Fruit fly (Drosophila melanogaster) whole organism, embryonic: ENCODE measurements around the gene SKIP.

ENCODE experiments used
- Ada2b ChIP-seq: fragments of 200-800 bp; sonication (Bioruptor generic); IDR thresholded peaks from 2 replicates; pipeline ENCODE4 v1.3.6; 2022; ENCODE audit warnings: missing biosample characterization, missing genetic modification characterization
- Antp ChIP-seq: fragments of 200-800 bp; sonication (Bioruptor generic); optimal IDR thresholded peaks from 3 replicates; lab custom pipeline; 2016; ENCODE audit warnings: missing biosample characterization, missing genetic modification characterization
- Asciz ChIP-seq: fragments of 200-800 bp; sonication (Bioruptor generic); optimal IDR thresholded peaks from 2 replicates; lab custom pipeline; 2017; ENCODE audit warnings: missing biosample characterization, mild to moderate bottlenecking, missing genetic modification characterization, missing genetic modification reagents
- Atf-2 ChIP-seq: fragments of 200-800 bp; sonication (Bioruptor generic); optimal IDR thresholded peaks from 2 replicates; lab custom pipeline; 2016; ENCODE audit warnings: missing biosample characterization, missing genetic modification characterization
- Blimp-1 ChIP-seq: fragments of 200-800 bp; sonication (Bioruptor generic); optimal IDR thresholded peaks from 3 replicates; lab custom pipeline; 2018; ENCODE audit warnings: missing biosample characterization, missing genetic modification characterization, mild to moderate bottlenecking, moderate library complexity, missing genetic modification reagents
- CG10274 ChIP-seq: fragments of 200-800 bp; sonication (Bioruptor generic); optimal IDR thresholded peaks from 3 replicates; lab custom pipeline; 2017; ENCODE audit warnings: missing biosample characterization, mild to moderate bottlenecking, missing genetic modification characterization
- CG11085 ChIP-seq: fragments of 200-800 bp; sonication (Bioruptor generic); IDR thresholded peaks from 2 replicates; pipeline ENCODE4 v1.3.6; 2022; ENCODE audit warnings: missing biosample characterization, missing genetic modification characterization
- CG1233 ChIP-seq: fragments of 200-800 bp; sonication (Bioruptor generic); optimal IDR thresholded peaks from 4 replicates; lab custom pipeline; 2018; ENCODE audit warnings: missing biosample characterization, mild to moderate bottlenecking, missing genetic modification characterization
- CG12942 ChIP-seq: fragments of 200-800 bp; sonication (Bioruptor generic); optimal IDR thresholded peaks from 3 replicates; lab custom pipeline; 2016; ENCODE audit warnings: missing biosample characterization, missing genetic modification characterization
- CG13424 ChIP-seq: fragments of 200-800 bp; sonication (Bioruptor generic); optimal IDR thresholded peaks from 2 replicates; lab custom pipeline; 2019; ENCODE audit warnings: missing biosample characterization, mild to moderate bottlenecking, missing genetic modification characterization, moderate library complexity
- CG13775 ChIP-seq: fragments of 200-800 bp; sonication (Bioruptor generic); optimal IDR thresholded peaks from 3 replicates; lab custom pipeline; 2017; ENCODE audit warnings: missing biosample characterization, mild to moderate bottlenecking, missing genetic modification characterization
- CG13894 ChIP-seq: fragments of 200-800 bp; sonication (Bioruptor generic); optimal IDR thresholded peaks from 3 replicates; lab custom pipeline; 2018; ENCODE audit warnings: missing biosample characterization, mild to moderate bottlenecking, missing genetic modification characterization, moderate library complexity
- CG14441 ChIP-seq: fragments of 200-800 bp; sonication (Bioruptor generic); IDR thresholded peaks from 2 replicates; pipeline ENCODE4 v1.3.6; 2022; ENCODE audit warnings: missing biosample characterization, missing genetic modification characterization
- CG15269 ChIP-seq: fragments of 200-800 bp; sonication (Bioruptor generic); optimal IDR thresholded peaks from 2 replicates; lab custom pipeline; 2018; ENCODE audit warnings: missing biosample characterization, mild to moderate bottlenecking, missing genetic modification characterization, moderate library complexity
- CG1603 ChIP-seq: fragments of 200-800 bp; sonication (Bioruptor generic); optimal IDR thresholded peaks from 2 replicates; lab custom pipeline; 2019; ENCODE audit warnings: missing biosample characterization, mild to moderate bottlenecking, missing genetic modification characterization, moderate library complexity
- CG16815 ChIP-seq: fragments of 200-800 bp; sonication (Bioruptor generic); optimal IDR thresholded peaks from 3 replicates; lab custom pipeline; 2017; ENCODE audit warnings: missing biosample characterization, mild to moderate bottlenecking, missing genetic modification characterization
- CG17361 ChIP-seq: fragments of 200-800 bp; sonication (Bioruptor generic); IDR thresholded peaks from 3 replicates; pipeline ENCODE4 v1.3.6; 2022; ENCODE audit warnings: missing biosample characterization, missing genetic modification characterization
- CG18764 ChIP-seq: fragments of 200-800 bp; sonication (Bioruptor generic); optimal IDR thresholded peaks from 3 replicates; lab custom pipeline; 2016; ENCODE audit warnings: missing biosample characterization, missing genetic modification characterization
- CG31388 ChIP-seq: fragments of 200-800 bp; sonication (Bioruptor generic); optimal IDR thresholded peaks from 2 replicates; lab custom pipeline; 2016; ENCODE audit warnings: missing biosample characterization, missing genetic modification characterization
- CG33557 ChIP-seq: fragments of 200-800 bp; sonication (Bioruptor generic); optimal IDR thresholded peaks from 2 replicates; lab custom pipeline; 2019; ENCODE audit warnings: missing biosample characterization, mild to moderate bottlenecking, missing genetic modification characterization, moderate library complexity
- CG6272 ChIP-seq: fragments of 200-800 bp; sonication (Bioruptor generic); IDR thresholded peaks from 2 replicates; pipeline ENCODE4 v1.3.6; 2022; ENCODE audit warnings: missing biosample characterization, missing genetic modification characterization
- CG9215 ChIP-seq: fragments of 200-800 bp; sonication (Bioruptor generic); IDR thresholded peaks from 2 replicates; pipeline ENCODE4 v1.3.6; 2022; ENCODE audit warnings: missing biosample characterization, missing genetic modification characterization
- CoRest ChIP-seq: fragments of 200-800 bp; sonication (Bioruptor generic); optimal IDR thresholded peaks from 3 replicates; lab custom pipeline; 2018; ENCODE audit warnings: missing biosample characterization, mild to moderate bottlenecking, missing genetic modification characterization, moderate library complexity
- GATAe ChIP-seq: fragments of 200-800 bp; sonication (Bioruptor generic); conservative IDR thresholded peaks from 2 replicates; pipeline ENCODE4 v1.3.6; 2022; ENCODE audit warnings: missing biosample characterization, missing genetic modification characterization
- H2.0 ChIP-seq: fragments of 200-800 bp; sonication (Bioruptor generic); IDR thresholded peaks from 2 replicates; pipeline ENCODE4 v1.3.6; 2022; ENCODE audit warnings: missing biosample characterization, missing genetic modification characterization
- HLH3B ChIP-seq: fragments of 200-800 bp; sonication (Bioruptor generic); IDR thresholded peaks from 2 replicates; pipeline ENCODE4 v1.3.6; 2022; ENCODE audit warnings: missing biosample characterization, missing genetic modification characterization
- Lpt ChIP-seq: fragments of >200 bp; optimal IDR thresholded peaks from 2 replicates; lab custom pipeline; 2018; ENCODE audit warnings: missing biosample characterization, missing genetic modification characterization
- Oli ChIP-seq: fragments of 200-800 bp; sonication (Bioruptor generic); optimal IDR thresholded peaks from 2 replicates; lab custom pipeline; 2018; ENCODE audit warnings: missing biosample characterization, mild to moderate bottlenecking, missing genetic modification characterization, moderate library complexity
- Ptx1 ChIP-seq: fragments of 200-800 bp; sonication (Bioruptor generic); IDR thresholded peaks from 2 replicates; pipeline ENCODE4 v1.3.6; 2022; ENCODE audit warnings: missing biosample characterization, missing genetic modification characterization
- Rx ChIP-seq: fragments of 200-800 bp; sonication (Bioruptor generic); IDR thresholded peaks from 2 replicates; pipeline ENCODE4 v1.3.6; 2022; ENCODE audit warnings: missing biosample characterization, missing genetic modification characterization
- Sox100B ChIP-seq: fragments of 200-800 bp; sonication (Bioruptor generic); optimal IDR thresholded peaks from 3 replicates; lab custom pipeline; 2018; ENCODE audit warnings: missing biosample characterization, mild to moderate bottlenecking, missing genetic modification characterization
- bab2 ChIP-seq: fragments of 200-800 bp; sonication (Bioruptor generic); optimal IDR thresholded peaks from 2 replicates; lab custom pipeline; 2016; ENCODE audit warnings: missing biosample characterization, missing genetic modification characterization
- caup ChIP-seq: fragments of 200-800 bp; sonication (Bioruptor generic); optimal IDR thresholded peaks from 3 replicates; lab custom pipeline; 2017; ENCODE audit warnings: missing biosample characterization, mild to moderate bottlenecking, missing genetic modification characterization, moderate library complexity; ENCODE audit not compliant: severe bottlenecking
- dysf ChIP-seq: fragments of 200-800 bp; sonication (Bioruptor generic); IDR thresholded peaks from 3 replicates; pipeline ENCODE4 v1.3.6; 2022; ENCODE audit warnings: missing biosample characterization, missing genetic modification characterization
- esg ChIP-seq: fragments of 200-800 bp; sonication (Bioruptor generic); conservative IDR thresholded peaks from 2 replicates; pipeline ENCODE4 v1.3.6; 2022; ENCODE audit warnings: missing biosample characterization, missing genetic modification characterization
- ftz-f1 ChIP-seq: fragments of 200-800 bp; sonication (Bioruptor generic); optimal IDR thresholded peaks from 2 replicates; lab custom pipeline; 2016; ENCODE audit warnings: missing biosample characterization, missing genetic modification characterization
- gem ChIP-seq: fragments of 200-800 bp; sonication (Bioruptor generic); optimal IDR thresholded peaks from 2 replicates; lab custom pipeline; 2019; ENCODE audit warnings: missing biosample characterization, mild to moderate bottlenecking, missing genetic modification characterization, moderate library complexity
- hkb ChIP-seq, 2 experiments: fragments of 200-800 bp in 1 of 2; fragments of >200 bp in 1 of 2; sonication (Bioruptor generic) in 1 of 2; IDR thresholded peaks in 1 of 2; optimal IDR thresholded peaks in 1 of 2; 2 replicates each; pipeline versions ENCODE4 v1.3.6 to Lab custom; 2017 to 2022; ENCODE audit warnings: missing biosample characterization in 1 of 2, missing genetic modification characterization in 1 of 2
- nau ChIP-seq: fragments of 200-800 bp; sonication (Bioruptor generic); optimal IDR thresholded peaks from 3 replicates; lab custom pipeline; 2017; ENCODE audit warnings: missing biosample characterization, mild to moderate bottlenecking, missing genetic modification characterization, missing genetic modification reagents
- onecut ChIP-seq: fragments of 200-800 bp; sonication (Bioruptor generic); IDR thresholded peaks from 2 replicates; pipeline ENCODE4 v1.3.6; 2022; ENCODE audit warnings: missing biosample characterization, missing genetic modification characterization
- p53 ChIP-seq: fragments of 200-800 bp; sonication (Bioruptor generic); optimal IDR thresholded peaks from 2 replicates; lab custom pipeline; 2016; ENCODE audit warnings: missing biosample characterization, missing genetic modification characterization
- ranshi ChIP-seq: fragments of 200-800 bp; sonication (Bioruptor generic); IDR thresholded peaks from 2 replicates; pipeline ENCODE4 v1.3.6; 2022; ENCODE audit warnings: missing biosample characterization, missing genetic modification characterization
- schlank ChIP-seq: fragments of 200-800 bp; sonication (Bioruptor generic); optimal IDR thresholded peaks from 2 replicates; lab custom pipeline; 2018; ENCODE audit warnings: missing biosample characterization, mild to moderate bottlenecking, missing genetic modification characterization
- stc ChIP-seq: fragments of 200-800 bp; sonication (Bioruptor generic); IDR thresholded peaks from 2 replicates; pipeline ENCODE4 v1.3.6; 2022; ENCODE audit warnings: missing biosample characterization, missing genetic modification characterization
- stwl ChIP-seq: fragments of 200-800 bp; sonication (Bioruptor generic); optimal IDR thresholded peaks from 3 replicates; lab custom pipeline; 2018; ENCODE audit warnings: missing biosample characterization, mild to moderate bottlenecking, missing genetic modification characterization, moderate library complexity
- tap ChIP-seq: fragments of 200-800 bp; optimal IDR thresholded peaks from 3 replicates; lab custom pipeline; 2019; ENCODE audit warnings: missing biosample characterization, mild to moderate bottlenecking, missing genetic modification characterization, moderate library complexity
- ttk ChIP-seq: fragments of 200-800 bp; sonication (Bioruptor generic); IDR thresholded peaks from 2 replicates; pipeline ENCODE4 v2.1.2; 2022; ENCODE audit warnings: missing biosample characterization, missing genetic modification characterization
- tup ChIP-seq: fragments of 200-800 bp; sonication (Bioruptor generic); optimal IDR thresholded peaks from 2 replicates; lab custom pipeline; 2016; ENCODE audit warnings: missing biosample characterization, mild to moderate bottlenecking, missing genetic modification characterization, moderate library complexity
- yki ChIP-seq: fragments of >200 bp; optimal IDR thresholded peaks from 3 replicates; lab custom pipeline; 2018

SKIP gene

DNA sequence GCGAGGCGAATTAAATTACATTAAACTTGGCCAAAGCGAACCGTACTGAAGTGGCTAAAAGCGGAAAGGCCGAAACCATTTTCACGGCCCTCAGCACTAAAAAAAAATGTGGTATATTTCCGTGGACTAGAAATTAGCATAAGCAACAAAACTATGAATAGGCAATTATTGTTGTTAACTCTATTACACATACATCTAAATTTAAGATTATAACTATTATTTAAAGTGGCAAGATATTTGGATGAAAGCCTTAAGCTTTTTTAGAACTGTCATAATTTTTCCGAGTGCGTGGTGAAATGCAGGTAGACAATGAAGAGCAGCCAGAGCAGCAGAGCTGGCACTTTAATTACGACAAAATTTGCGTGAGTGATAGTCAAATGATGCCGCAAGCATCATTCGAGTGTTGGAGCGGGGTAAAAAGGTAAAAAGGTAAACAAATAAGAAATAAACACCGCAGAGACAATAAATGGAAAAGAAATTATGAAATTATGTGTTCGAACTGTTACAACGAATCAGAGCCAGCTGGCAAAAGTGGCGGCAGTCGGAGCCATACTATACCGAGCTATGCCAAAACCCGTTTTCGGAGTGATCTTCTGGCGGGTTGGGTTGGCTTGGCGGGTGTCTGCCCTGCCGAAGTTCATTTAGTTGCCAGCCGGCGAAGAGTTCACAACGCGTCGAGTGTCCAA is 195.2 kb downstream of the SKIP start, which contains the start of gene CG7080 (continued):
- peak; percentile 48 for TF ChIP-seq CG1603 (tag; lab: Kevin White, UChicago)
- no peak for TF ChIP-seq CG33557 (GFP tag; lab: Kevin White, UChicago)
- no peak for TF ChIP-seq stwl (tag; lab: Kevin White, UChicago)
- peak; percentile 34 for TF ChIP-seq Sox100B (GFP tag; lab: Kevin White, UChicago)
- no peak for TF ChIP-seq CG12942 (GFP tag; lab: Kevin White, UChicago)
- no peak for TF ChIP-seq CG31388
- TF ChIP-seq esg (GFP tag; lab: Robert Waterston, UW): 0 out of 2 replicates have a peak, but pooled peaks have one; percentile 20
- no peak for TF ChIP-seq onecut
- TF ChIP-seq CG17361 (GFP tag; lab: Robert Waterston, UW): 0 out of 3 replicates have a peak, but pooled peaks have one; percentile 32
- 0 out of 2 replicates have a peak, but pooled peaks have one; percentile 29 for TF ChIP-seq CG6272 (GFP tag; lab: Robert Waterston, UW)
- TF ChIP-seq ttk (GFP tag; lab: Robert Waterston, UW): peak; percentile 21; the same call in 1 of the 2 replicates
- peak; percentile 37 for TF ChIP-seq Oli (tag; lab: Kevin White, UChicago)
- no peak for TF ChIP-seq hkb (optimal IDR thresholded peaks at IDR 0.05; lab: Kevin White, UChicago)
- TF ChIP-seq hkb (GFP tag; IDR thresholded peaks at IDR 0.05; lab: Robert Waterston, UW): no peak
- TF ChIP-seq Atf-2 (GFP tag; lab: Kevin White, UChicago): no peak
- peak; percentile 29; the same call in 1 of the 2 replicates for TF ChIP-seq CG14441 (GFP tag; lab: Robert Waterston, UW)
- no peak for TF ChIP-seq p53 (GFP tag; lab: Kevin White, UChicago)
- TF ChIP-seq CG13424: peak; percentile 34
- TF ChIP-seq CG11085 (GFP tag; lab: Robert Waterston, UW): no peak
- no peak for TF ChIP-seq CG16815
- no peak for TF ChIP-seq Antp (GFP tag; lab: Kevin White, UChicago)
- TF ChIP-seq H2.0 (GFP tag; lab: Robert Waterston, UW): 0 out of 2 replicates have a peak, but pooled peaks have one; percentile 10
- no peak for TF ChIP-seq yki (lab: Kevin White, UChicago)
- TF ChIP-seq CG13775: no peak
- TF ChIP-seq CoRest (tag; lab: Kevin White, UChicago): peak; percentile 22
- TF ChIP-seq CG9215: no peak
- no peak for TF ChIP-seq bab2 (GFP tag; lab: Kevin White, UChicago)
- TF ChIP-seq CG18764: no peak
- no peak for TF ChIP-seq schlank (tag; lab: Kevin White, UChicago)
- 0 out of 2 replicates have a peak, but pooled peaks have one; percentile 32 for TF ChIP-seq Ptx1 (GFP tag; lab: Robert Waterston, UW)
- TF ChIP-seq Blimp-1 (GFP tag; lab: Kevin White, UChicago): peak; percentile 21
- TF ChIP-seq dysf (GFP tag; lab: Robert Waterston, UW): 0 out of 3 replicates have a peak, but pooled peaks have one; percentile 20
- no peak for TF ChIP-seq CG10274
- peak; percentile 27; the same call in 1 of the 2 replicates for TF ChIP-seq Ada2b (GFP tag; lab: Robert Waterston, UW)
- TF ChIP-seq CG1233 (GFP tag; lab: Kevin White, UChicago): no peak
- TF ChIP-seq ftz-f1: no peak
- no peak for TF ChIP-seq ranshi
- peak; percentile 21 for TF ChIP-seq CG15269 (tag; lab: Kevin White, UChicago)
- no peak for TF ChIP-seq Rx (GFP tag; lab: Robert Waterston, UW)
- TF ChIP-seq gem: peak; percentile 66
- peak; percentile 1 for TF ChIP-seq nau (GFP tag; lab: Kevin White, UChicago)
- no peak for TF ChIP-seq caup (GFP tag; lab: Kevin White, UChicago)
- no peak for TF ChIP-seq CG13894 (tag; lab: Kevin White, UChicago)
- no peak for TF ChIP-seq tap
- TF ChIP-seq tup (GFP tag; lab: Kevin White, UChicago): no peak
- peak; percentile 62 for TF ChIP-seq stc (GFP tag; lab: Robert Waterston, UW)
- peak; percentile 27; the same call in 1 of the 2 replicates for TF ChIP-seq HLH3B (GFP tag; lab: Robert Waterston, UW)
- peak; percentile 19 for TF ChIP-seq Asciz (GFP tag; lab: Kevin White, UChicago)
- TF ChIP-seq GATAe (GFP tag; lab: Robert Waterston, UW): no peak
- no peak for TF ChIP-seq Lpt (GFP tag; lab: Kevin White, UChicago)
